Worm (Caenorhabditis elegans) whole organism, L1 larva: ENCODE results near the gene F32F2.4.

Source experiments
- C16A3.4 ChIP-seq: fragments of 150-350 bp; optimal IDR thresholded peaks from 2 replicates; lab custom pipeline; 2014; ENCODE audit warnings: missing biosample characterization, missing genetic modification characterization
- ama-1 ChIP-seq: fragments of 150-350 bp; optimal IDR thresholded peaks from 2 replicates; lab custom pipeline; 2014
- blmp-1 ChIP-seq: fragments of 150-350 bp; optimal IDR thresholded peaks from 2 replicates; lab custom pipeline; 2014; ENCODE audit warnings: missing biosample characterization, missing genetic modification characterization
- dpl-1 ChIP-seq, 3 experiments: fragments of 150-350 bp in 2 of 3; sonication (generic microtip) in 1 of 3; optimal IDR thresholded peaks; 2 replicates each; lab custom pipeline; 2014 to 2017; ENCODE audit warnings: missing biosample characterization in 3 of 3, missing genetic modification characterization in 3 of 3, missing genetic modification reagents in 3 of 3
- dsc-1 ChIP-seq: sonication (generic microtip); optimal IDR thresholded peaks from 2 replicates; lab custom pipeline; 2016; ENCODE audit warnings: mild to moderate bottlenecking, missing genetic modification characterization, missing compliant biosample characterization
- efl-3 ChIP-seq: fragments of 200-800 bp; sonication (Bioruptor generic); optimal IDR thresholded peaks from 2 replicates; lab custom pipeline; 2018; ENCODE audit warnings: mild to moderate bottlenecking, missing genetic modification characterization, missing compliant biosample characterization
- elt-3 ChIP-seq, 6 experiments: fragments of 150-350 bp in 1 of 6; sonication (generic microtip); optimal IDR thresholded peaks; 2 replicates each; lab custom pipeline; 2017 to 2018; ENCODE audit warnings: missing biosample characterization in 6 of 6, missing genetic modification characterization in 6 of 6, inconsistent platforms in 1 of 6
- fkh-4 ChIP-seq: sonication (generic microtip); optimal IDR thresholded peaks from 2 replicates; lab custom pipeline; 2016; ENCODE audit warnings: missing compliant biosample characterization, missing genetic modification characterization, borderline replicate concordance
- fkh-8 ChIP-seq: sonication (generic microtip); optimal IDR thresholded peaks from 2 replicates; lab custom pipeline; 2016; ENCODE audit warnings: mild to moderate bottlenecking, missing genetic modification characterization, missing compliant biosample characterization
- grh-1 ChIP-seq: fragments of 200-800 bp; sonication (Bioruptor generic); IDR thresholded peaks from 2 replicates; pipeline ENCODE4 v1.3.6; 2022; ENCODE audit warnings: missing genetic modification reagents, missing genetic modification characterization, missing compliant biosample characterization
- hlh-4 ChIP-seq: sonication (generic microtip); optimal IDR thresholded peaks from 2 replicates; lab custom pipeline; 2016; ENCODE audit warnings: mild to moderate bottlenecking, missing genetic modification characterization, missing compliant biosample characterization
- irx-1 ChIP-seq: sonication (generic microtip); optimal IDR thresholded peaks from 2 replicates; lab custom pipeline; 2016; ENCODE audit warnings: missing genetic modification characterization, missing compliant biosample characterization
- jun-1 ChIP-seq: fragments of 150-350 bp; optimal IDR thresholded peaks from 2 replicates; lab custom pipeline; 2014; ENCODE audit warnings: missing biosample characterization, missing genetic modification reagents, missing genetic modification characterization
- lin-14 ChIP-seq: fragments of 200-800 bp; sonication (Bioruptor generic); optimal IDR thresholded peaks from 2 replicates; lab custom pipeline; 2018; ENCODE audit warnings: mild to moderate bottlenecking, missing genetic modification characterization, moderate library complexity, missing compliant biosample characterization
- lin-35 ChIP-seq, 2 experiments: fragments of 150-350 bp; optimal IDR thresholded peaks; 2 replicates each; lab custom pipeline; 2014; ENCODE audit warnings: missing biosample characterization in 2 of 2, missing genetic modification characterization in 2 of 2, missing genetic modification reagents in 2 of 2
- lin-39 ChIP-seq: fragments of 150-350 bp; optimal IDR thresholded peaks from 2 replicates; lab custom pipeline; 2014; ENCODE audit warnings: missing biosample characterization, missing genetic modification reagents, missing genetic modification characterization
- lir-3 ChIP-seq: sonication (generic microtip); optimal IDR thresholded peaks from 2 replicates; lab custom pipeline; 2016; ENCODE audit warnings: mild to moderate bottlenecking, missing genetic modification characterization, moderate library complexity, missing compliant biosample characterization; ENCODE audit not compliant: poor library complexity
- lsy-2 ChIP-seq, 2 experiments: fragments of 150-350 bp; optimal IDR thresholded peaks; 2 replicates each; lab custom pipeline; 2014; ENCODE audit warnings: missing biosample characterization in 2 of 2, missing genetic modification characterization in 2 of 2
- mdl-1 ChIP-seq, 2 experiments: fragments of 150-350 bp; optimal IDR thresholded peaks; 2 replicates each; lab custom pipeline; 2014 to 2017; ENCODE audit warnings: missing biosample characterization in 2 of 2, missing genetic modification characterization in 2 of 2, inconsistent platforms in 1 of 2
- nhr-11 ChIP-seq: fragments of 150-350 bp; optimal IDR thresholded peaks from 2 replicates; lab custom pipeline; 2014; ENCODE audit warnings: missing biosample characterization, missing genetic modification characterization
- nhr-19 ChIP-seq: fragments of 200-800 bp; sonication (Bioruptor generic); conservative IDR thresholded peaks from 2 replicates; pipeline ENCODE4 v1.3.6; 2022; ENCODE audit warnings: missing genetic modification characterization, missing compliant biosample characterization
- nhr-20 ChIP-seq: sonication (generic microtip); optimal IDR thresholded peaks from 2 replicates; lab custom pipeline; 2016; ENCODE audit warnings: mild to moderate bottlenecking, missing genetic modification characterization, missing compliant biosample characterization
- nhr-28 ChIP-seq: fragments of 150-350 bp; optimal IDR thresholded peaks from 2 replicates; lab custom pipeline; 2014; ENCODE audit warnings: missing biosample characterization, missing genetic modification characterization
- nhr-47 ChIP-seq: sonication (generic microtip); optimal IDR thresholded peaks from 2 replicates; lab custom pipeline; 2016; ENCODE audit warnings: mild to moderate bottlenecking, missing genetic modification characterization, moderate library complexity, missing compliant biosample characterization
- nhr-71 ChIP-seq: sonication (generic microtip); optimal IDR thresholded peaks from 2 replicates; lab custom pipeline; 2016; ENCODE audit warnings: mild to moderate bottlenecking, missing genetic modification characterization, moderate library complexity, missing compliant biosample characterization
- nhr-84 ChIP-seq: sonication (generic microtip); optimal IDR thresholded peaks from 2 replicates; lab custom pipeline; 2017; ENCODE audit warnings: missing biosample characterization, missing genetic modification characterization
- nhr-85 ChIP-seq: sonication (generic microtip); peaks from one replicate; lab custom pipeline; 2016; ENCODE audit warnings: missing genetic modification characterization, inconsistent platforms, missing compliant biosample characterization
- nhr-90 ChIP-seq: sonication (generic microtip); optimal IDR thresholded peaks from 2 replicates; lab custom pipeline; 2016; ENCODE audit warnings: mild to moderate bottlenecking, missing genetic modification characterization, missing compliant biosample characterization; ENCODE audit not compliant: poor library complexity
- pax-3 ChIP-seq: fragments of 200-800 bp; sonication (Bioruptor generic); optimal IDR thresholded peaks from 2 replicates; lab custom pipeline; 2018; ENCODE audit warnings: mild to moderate bottlenecking, missing genetic modification characterization, moderate library complexity, missing compliant biosample characterization
- snu-23 ChIP-seq: sonication (generic microtip); optimal IDR thresholded peaks from 2 replicates; lab custom pipeline; 2016; ENCODE audit warnings: missing genetic modification characterization, missing compliant biosample characterization
- sox-4 ChIP-seq: sonication (generic microtip); optimal IDR thresholded peaks from 2 replicates; lab custom pipeline; 2016; ENCODE audit warnings: missing genetic modification characterization, missing compliant biosample characterization
- tbx-2 ChIP-seq: sonication (generic microtip); optimal IDR thresholded peaks from 2 replicates; lab custom pipeline; 2016; ENCODE audit warnings: missing genetic modification characterization, missing compliant biosample characterization
- tlp-1 ChIP-seq: fragments of 150-350 bp; optimal IDR thresholded peaks from 2 replicates; lab custom pipeline; 2014; ENCODE audit warnings: missing biosample characterization, missing genetic modification characterization
- vab-15 ChIP-seq: sonication (generic microtip); optimal IDR thresholded peaks from 2 replicates; lab custom pipeline; 2017; ENCODE audit warnings: missing genotype, mild to moderate bottlenecking, missing genetic modification characterization, missing compliant biosample characterization

F32F2.4 gene

DNA sequence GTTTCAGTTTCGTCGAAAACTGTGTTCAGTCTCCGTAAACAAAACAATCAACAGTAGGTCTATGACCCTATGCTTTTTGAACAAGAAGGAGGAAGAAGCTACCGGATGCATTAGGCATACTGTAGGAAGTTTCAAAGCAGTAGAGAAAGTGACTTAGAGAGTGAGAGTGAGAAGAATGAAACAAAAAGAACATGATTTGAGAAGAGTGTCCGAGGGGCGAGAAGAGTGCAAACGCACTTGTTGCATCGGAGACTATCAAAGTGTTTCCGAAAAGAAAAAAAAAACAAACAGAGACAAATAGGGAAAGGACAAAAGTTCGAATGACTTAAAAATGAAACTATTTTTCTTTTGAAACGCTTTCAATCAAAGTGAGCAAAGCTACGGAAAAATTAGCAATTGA lies 32.9 kb upstream of the F32F2.4 start:
- TF ChIP-seq vab-15 (tag; lab: Kevin White, UChicago) (no peak), fkh-4 (tag; lab: Kevin White, UChicago) (no peak), nhr-85 (tag; lab: Kevin White, UChicago) (peak; percentile 54), lin-14 (peak; percentile 0), blmp-1 (peak; percentile 85)

- TF ChIP-seq dsc-1 (tag; lab: Kevin White, UChicago) (peak; percentile 7), nhr-85 (tag; lab: Kevin White, UChicago) (no peak)
Observed at ce11 chrV:13249436-13249835, 26.6 kb upstream of the F32F2.4 start, which contains the start of gene odr-3. TSS of gene odr-3 (minus strand) at chrV:13249536.

DNA sequence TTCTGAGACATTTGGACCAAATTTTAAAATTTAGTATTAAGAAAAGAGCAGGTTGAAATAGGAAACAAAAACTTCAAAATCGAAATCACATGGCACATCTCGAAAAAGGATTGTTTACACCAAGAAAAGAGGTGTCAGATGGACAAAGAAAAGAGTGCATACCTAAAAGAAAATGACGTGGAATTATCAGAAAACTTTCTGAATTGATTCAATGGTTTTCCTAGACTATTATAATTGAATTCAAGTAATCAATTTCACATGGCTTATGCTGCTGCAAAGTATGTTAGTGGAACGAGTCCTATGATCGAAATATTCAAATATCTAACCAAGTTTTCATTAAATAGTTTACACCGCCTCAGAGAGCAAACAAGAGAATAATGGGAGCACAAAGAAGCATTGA lies 23.2 kb upstream of the F32F2.4 start:
- peak; percentile 67 for TF ChIP-seq nhr-47 (tag; lab: Kevin White, UChicago)
- peak; percentile 43 for TF ChIP-seq nhr-85 (tag; lab: Kevin White, UChicago)
- no peak for TF ChIP-seq nhr-90
- TF ChIP-seq hlh-4: no peak
- peak; percentile 16 for TF ChIP-seq nhr-20 (tag; lab: Kevin White, UChicago)
- TF ChIP-seq sox-4 (tag; lab: Kevin White, UChicago): peak; percentile 61
- no peak for TF ChIP-seq lin-14
- TF ChIP-seq mdl-1 (tag; optimal IDR thresholded peaks at IDR 0.05; lab: Kevin White, UChicago): no peak
- peak; percentile 68 for TF ChIP-seq nhr-71 (tag; lab: Kevin White, UChicago)
- no peak for TF ChIP-seq lin-35 (GFP tag; optimal IDR thresholded peaks at IDR 0.05; lab: Kevin White, UChicago)
- peak; percentile 87 for TF ChIP-seq fkh-8 (tag; lab: Kevin White, UChicago)
- TF ChIP-seq tlp-1: no peak
- peak; percentile 36 for TF ChIP-seq dsc-1 (tag; lab: Kevin White, UChicago)
- TF ChIP-seq lsy-2 (tag; optimal IDR thresholded peaks at IDR 0.05; lab: Kevin White, UChicago): peak in 1 of 2 experiments; percentile 23
- TF ChIP-seq nhr-11 (tag; lab: Kevin White, UChicago): no peak
- TF ChIP-seq pax-3 (tag; lab: Kevin White, UChicago): peak; percentile 43

ce11 chrV:13258909-13259361 lies 17.1 kb upstream of the F32F2.4 start, which contains the start of gene C34D1.4:
TSS of gene C34D1.4 (minus strand) at chrV:13259311.
- TF ChIP-seq blmp-1 (peak; percentile 53), nhr-28 (tag; lab: Kevin White, UChicago) (no peak)

DNA sequence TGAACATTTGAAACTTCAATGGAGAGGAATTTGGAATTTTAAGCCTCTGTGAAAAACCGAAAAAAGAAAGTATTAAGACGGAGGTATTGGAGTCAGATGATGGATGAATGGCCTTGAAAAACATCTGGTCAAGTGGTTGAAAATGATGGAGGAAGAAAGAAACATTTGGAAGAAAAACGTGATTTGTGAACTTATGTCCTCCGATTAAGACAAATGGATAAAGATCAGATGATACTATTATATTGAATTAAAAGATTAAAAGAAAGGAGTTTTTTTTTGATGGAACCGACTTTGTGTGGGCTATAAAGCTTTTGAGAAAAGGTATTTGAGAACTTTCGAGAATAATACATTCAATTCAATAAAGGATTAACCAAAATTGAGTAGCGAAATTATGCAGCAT lies 16.5 kb upstream of the F32F2.4 start:
- TF ChIP-seq grh-1 (GFP tag; lab: Robert Waterston, UW) (peak; percentile 33; the same call in 1 of the 2 replicates), efl-3 (no peak), lin-39 (tag; lab: Kevin White, UChicago) (peak; percentile 28), nhr-20 (tag; lab: Kevin White, UChicago) (peak; percentile 83), ama-1 (lab: Kevin White, UChicago) (no peak), irx-1 (peak; percentile 32), tbx-2 (peak; percentile 32), nhr-85 (tag; lab: Kevin White, UChicago) (peak; percentile 98), nhr-71 (tag; lab: Kevin White, UChicago) (peak; percentile 69), elt-3 (tag; optimal IDR thresholded peaks at IDR 0.05; lab: Kevin White, UChicago) (peak in 2 of 6 experiments; percentile 40 to 65), pax-3 (tag; lab: Kevin White, UChicago) (peak; percentile 87), fkh-8 (tag; lab: Kevin White, UChicago) (peak; percentile 8), dpl-1 (GFP tag; optimal IDR thresholded peaks at IDR 0.05; lab: Kevin White, UChicago) (peak in 1 of 3 experiments; percentile 6), jun-1 (tag; lab: Kevin White, UChicago) (no peak), nhr-19 (GFP tag; lab: Robert Waterston, UW) (no peak), lsy-2 (tag; optimal IDR thresholded peaks at IDR 0.05; lab: Kevin White, UChicago) (peak; percentile 33 to 38), C16A3.4 (peak; percentile 49), nhr-84 (tag; lab: Kevin White, UChicago) (no peak), sox-4 (tag; lab: Kevin White, UChicago) (peak; percentile 73), vab-15 (tag; lab: Kevin White, UChicago) (peak; percentile 26), lin-35 (GFP tag; optimal IDR thresholded peaks at IDR 0.05; lab: Kevin White, UChicago) (peak in 1 of 2 experiments; percentile 43), dsc-1 (tag; lab: Kevin White, UChicago) (peak; percentile 88), lin-14 (peak; percentile 84), blmp-1 (peak; percentile 44), lir-3 (tag; lab: Kevin White, UChicago) (no peak), nhr-90 (peak; percentile 45), nhr-47 (tag; lab: Kevin White, UChicago) (peak; percentile 53), snu-23 (peak; percentile 65)
